Fruit fly (Drosophila melanogaster): ENCODE data around the gene CG5665.
A peak's percentile ranks its signal among the peaks of the same experiment; 100 is the strongest.

Gene CG5665

dm6 chr3L:20385969-20386370, 27.7 kb downstream of the CG5665 start:
- TF ChIP-seq CG17801 (GFP tag; optimal IDR thresholded peaks at IDR 0.05; ENCODE audit: partially characterized antibody) = no peak

- TF ChIP-seq CG17801 (GFP tag; optimal IDR thresholded peaks at IDR 0.05; ENCODE audit: partially characterized antibody) = no peak
Measured at dm6 chr3L:20387038-20387842, 28.9 kb downstream of the CG5665 start.

dm6 chr3L:20387843-20388163, 29.5 kb downstream of the CG5665 start:
- no peak for TF ChIP-seq CG17801 (GFP tag; optimal IDR thresholded peaks at IDR 0.05; ENCODE audit: partially characterized antibody)

dm6 chr3L:20388983-20389382, 30.7 kb downstream of the CG5665 start:
- TF ChIP-seq CG17801 (GFP tag; optimal IDR thresholded peaks at IDR 0.05; ENCODE audit: partially characterized antibody) = no peak

DNA sequence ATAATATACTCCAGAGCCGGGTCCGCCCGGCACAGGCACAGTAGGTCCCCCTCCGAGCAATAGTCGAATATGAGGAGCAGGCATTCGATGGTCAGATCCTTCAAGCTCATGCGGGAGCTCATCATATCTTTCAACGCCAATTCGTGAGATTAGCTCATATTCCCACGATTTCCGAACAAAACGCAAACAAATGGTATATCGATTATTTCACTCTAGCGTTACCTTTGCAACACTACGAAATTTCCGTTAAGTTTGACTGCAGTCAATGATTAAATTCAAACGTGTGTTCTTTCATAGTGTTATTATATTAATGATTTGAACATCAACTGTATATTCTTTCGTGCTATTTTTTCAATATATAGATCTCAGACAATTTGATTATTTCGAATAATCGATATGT, 35.0 kb downstream of the CG5665 start, which contains the start of gene CG33969:
Gene CG33969, minus strand, starts transcription at position 197 of the 400 bp plus-strand sequence.
- peak; percentile 2 for TF ChIP-seq CG17801 (GFP tag; optimal IDR thresholded peaks at IDR 0.05; ENCODE audit: partially characterized antibody)

DNA sequence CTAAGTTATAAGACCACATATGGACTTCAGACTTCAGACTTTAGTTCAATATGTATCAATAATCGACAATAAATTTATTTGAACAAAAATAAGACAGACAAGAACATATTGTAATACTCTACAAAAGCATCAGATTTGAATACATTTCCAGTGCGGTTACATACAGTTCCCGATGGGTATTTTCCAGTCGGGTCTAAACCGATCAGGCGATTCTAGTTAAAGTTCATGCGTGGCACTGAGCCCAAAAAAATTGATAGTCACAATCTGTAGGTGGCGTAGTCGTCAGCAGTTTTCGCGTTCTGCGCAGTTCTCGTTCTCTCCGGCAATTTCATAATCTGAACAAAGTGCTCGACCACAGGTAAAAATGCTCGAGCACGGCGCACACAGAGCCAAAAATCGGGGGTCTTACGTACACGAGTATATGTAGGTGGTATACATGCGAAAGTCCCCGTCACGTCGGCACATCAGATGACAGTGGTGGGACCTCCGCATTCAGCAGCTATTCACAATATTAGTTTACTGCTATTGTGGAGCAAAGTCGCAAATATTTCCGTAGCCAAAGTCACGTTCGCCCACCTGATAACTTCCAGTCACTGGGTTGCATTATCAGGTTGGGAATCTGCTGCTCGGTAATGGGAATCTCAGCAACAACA, 37.1 kb downstream of the CG5665 start:
- peak; percentile 75 for TF ChIP-seq CG17801 (GFP tag; optimal IDR thresholded peaks at IDR 0.05; ENCODE audit: partially characterized antibody)

- no peak for TF ChIP-seq CG17801 (GFP tag; optimal IDR thresholded peaks at IDR 0.05; ENCODE audit: partially characterized antibody)
Measured at dm6 chr3L:20396047-20396446, 37.7 kb downstream of the CG5665 start.

dm6 chr3L:20397770-20398169, 39.5 kb downstream of the CG5665 start:
- no peak for TF ChIP-seq CG17801 (GFP tag; optimal IDR thresholded peaks at IDR 0.05; ENCODE audit: partially characterized antibody)

DNA sequence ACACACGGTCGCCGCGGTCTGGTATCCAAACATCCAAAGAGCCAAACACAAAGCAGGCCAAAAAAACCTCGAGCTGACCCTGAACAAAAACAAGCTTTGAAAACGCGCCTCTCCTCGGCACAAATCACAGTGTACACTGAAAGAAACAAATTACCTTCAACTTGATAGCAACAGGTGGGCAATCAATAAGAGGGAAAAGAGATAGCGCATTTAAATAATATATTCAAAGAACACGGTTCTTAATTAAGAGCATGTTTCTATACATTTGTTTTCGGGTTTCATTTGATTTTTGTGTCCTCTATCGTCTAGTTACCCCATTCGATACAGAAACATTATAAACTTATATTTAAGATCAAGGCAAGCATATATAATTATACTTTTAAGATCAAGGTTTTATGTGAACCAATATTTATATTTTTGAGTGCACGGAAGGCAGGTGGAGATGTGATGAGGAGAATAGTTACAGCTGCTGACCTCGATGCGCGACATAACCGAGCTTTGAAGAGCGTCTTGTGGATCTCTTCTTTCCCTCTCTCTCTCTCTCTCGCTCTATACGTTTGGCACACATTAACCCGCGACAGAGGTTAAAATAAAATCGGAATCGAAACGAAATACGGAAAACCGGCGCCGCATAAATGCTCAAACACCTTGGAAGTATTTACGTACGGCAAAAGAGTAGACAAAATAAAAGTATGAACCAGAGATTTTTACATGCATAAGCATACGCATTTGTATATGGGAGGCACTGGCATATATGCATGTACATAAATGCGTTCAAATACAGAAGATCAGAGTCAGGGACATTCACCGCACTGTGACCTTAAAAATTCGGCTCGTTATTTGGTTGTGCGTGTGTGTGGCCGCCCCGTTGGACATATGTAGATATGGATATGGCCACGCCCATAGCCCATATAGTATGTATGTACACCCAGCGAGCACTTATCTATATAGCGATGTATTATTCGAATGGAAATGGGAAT, 40.2 kb downstream of the CG5665 start:
- TF ChIP-seq CG17801 (GFP tag; optimal IDR thresholded peaks at IDR 0.05; ENCODE audit: partially characterized antibody) = peak; percentile 60

DNA sequence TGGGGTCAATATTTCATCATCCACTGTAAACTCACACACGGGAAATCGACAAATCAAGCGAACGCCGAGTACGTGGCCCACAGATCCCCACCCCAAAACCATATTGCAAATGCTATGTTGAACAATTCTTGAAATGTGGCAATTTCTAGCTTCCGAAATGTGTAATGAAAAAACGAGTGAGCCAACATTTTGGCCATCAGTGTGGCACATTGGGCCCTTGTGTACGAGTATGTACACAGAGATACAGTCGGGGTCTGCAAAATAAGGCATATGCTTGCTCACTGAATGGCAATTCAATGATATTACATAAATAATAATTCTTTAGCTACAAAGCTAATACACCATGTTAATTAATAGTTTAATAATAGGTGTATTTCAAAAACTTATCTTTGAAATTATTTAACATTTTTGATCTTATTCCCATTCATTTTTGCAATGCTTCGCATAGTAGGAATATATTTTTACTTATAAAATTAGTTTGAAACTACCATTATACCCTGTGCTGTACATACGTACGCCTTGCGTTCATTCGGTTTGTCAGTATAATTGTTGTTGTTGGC, 41.3 kb downstream of the CG5665 start:
- TF ChIP-seq CG17801 (GFP tag; optimal IDR thresholded peaks at IDR 0.05; ENCODE audit: partially characterized antibody) = peak; percentile 88

- no peak for TF ChIP-seq CG17801 (GFP tag; optimal IDR thresholded peaks at IDR 0.05; ENCODE audit: partially characterized antibody)
Measured at dm6 chr3L:20400515-20400914, 42.2 kb downstream of the CG5665 start.

DNA sequence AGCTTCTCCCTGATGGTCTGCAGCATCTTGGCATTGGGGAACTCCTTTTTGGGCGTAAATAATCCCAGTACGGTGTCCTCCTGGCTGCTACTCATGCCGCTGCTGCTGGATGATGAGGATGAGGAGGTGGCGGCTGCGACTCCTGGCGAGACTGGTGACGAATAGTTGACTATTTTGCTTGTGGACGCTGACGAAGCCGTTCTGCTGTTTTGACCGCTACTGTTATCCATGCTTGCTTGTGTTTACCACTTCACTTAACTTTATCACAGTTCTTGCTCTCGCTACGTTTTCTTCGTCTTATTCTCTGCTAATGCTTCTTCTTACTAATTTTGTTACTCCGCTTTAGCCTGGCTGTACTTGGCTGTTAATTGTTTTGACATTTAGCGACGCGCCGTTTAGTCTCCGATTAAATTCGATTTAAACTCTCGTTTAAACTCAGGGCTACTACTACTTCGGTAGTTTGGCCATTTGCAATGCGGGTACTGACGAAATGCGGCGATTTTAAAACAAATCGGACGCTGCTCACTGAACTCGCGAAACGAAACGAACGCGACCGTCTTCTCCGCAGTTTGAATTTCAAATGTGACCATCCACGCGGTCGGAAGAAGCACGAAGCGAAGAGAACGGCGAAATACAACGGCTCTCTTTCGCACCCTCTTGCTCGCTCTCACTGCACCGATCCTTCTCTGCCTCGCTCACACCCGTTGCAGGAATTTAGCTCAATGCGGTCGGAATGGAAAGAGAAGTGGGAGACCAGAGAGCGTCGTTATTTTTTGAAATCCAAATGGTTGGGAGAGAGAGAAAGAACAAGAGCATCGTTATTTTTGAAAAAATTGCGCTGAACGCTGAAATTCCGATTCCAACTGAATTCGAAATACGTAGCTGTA, 43.0 kb downstream of the CG5665 start, which contains the start of gene trbl:
Gene trbl, minus strand, starts transcription at position 584 of the 887 bp plus-strand sequence.
- TF ChIP-seq CG17801 (GFP tag; optimal IDR thresholded peaks at IDR 0.05; ENCODE audit: partially characterized antibody) = peak; percentile 77

DNA sequence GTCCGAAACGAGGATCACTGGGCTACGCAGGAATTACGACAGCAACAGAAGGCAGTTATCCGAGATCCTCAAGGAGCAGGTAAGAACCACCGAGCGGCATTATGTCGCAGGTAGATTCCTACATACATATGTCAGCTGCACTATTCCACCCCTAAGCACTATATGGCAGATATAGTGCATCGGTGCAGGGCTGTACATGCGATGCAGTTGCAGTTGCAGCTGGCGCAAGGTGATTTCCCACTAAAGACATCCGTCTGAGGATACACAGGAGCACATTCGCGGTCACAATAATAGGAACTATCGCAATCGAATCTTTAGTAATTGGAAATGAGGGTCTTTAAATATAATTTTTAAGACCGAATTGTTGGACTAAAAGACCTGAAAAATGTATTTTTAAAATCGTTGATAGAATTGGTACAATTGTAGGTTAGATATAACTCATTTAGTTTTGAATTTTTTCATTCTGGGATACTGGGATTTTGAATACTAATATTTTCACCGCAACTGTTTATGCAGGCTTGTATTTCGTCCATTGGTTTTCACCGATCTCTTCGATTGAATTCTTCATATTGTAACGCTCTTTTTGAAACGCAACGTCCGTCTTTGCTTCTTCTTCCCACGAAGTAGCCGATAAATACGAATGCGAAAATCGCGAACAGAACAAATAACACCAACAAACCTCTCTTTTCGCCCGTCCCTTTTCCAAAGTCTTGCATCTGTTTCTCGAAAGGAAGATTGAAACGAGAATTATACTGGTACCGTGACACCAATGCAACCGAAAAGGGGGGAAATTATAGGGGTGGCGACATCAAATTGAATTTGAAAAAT, 44.6 kb downstream of the CG5665 start:
- TF ChIP-seq CG17801 (GFP tag; optimal IDR thresholded peaks at IDR 0.05; ENCODE audit: partially characterized antibody) = no peak

Measured in ovary, adult (tissue).